Fruit fly (Drosophila melanogaster) whole organism, embryonic: Measurements from ENCODE around the gene Awh.

Experiments
- CG1024 ChIP-seq: fragments of 200-800 bp; sonication (Bioruptor generic); IDR thresholded peaks from 2 replicates; pipeline ENCODE4 v1.3.6; 2022; ENCODE audit warnings: missing biosample characterization, missing genetic modification characterization
- CG10462 ChIP-seq: fragments of 200-800 bp; sonication (Bioruptor generic); optimal IDR thresholded peaks from 2 replicates; lab custom pipeline; 2016; ENCODE audit warnings: missing biosample characterization, missing genetic modification characterization
- CG11085 ChIP-seq: fragments of 200-800 bp; sonication (Bioruptor generic); IDR thresholded peaks from 2 replicates; pipeline ENCODE4 v1.3.6; 2022; ENCODE audit warnings: missing biosample characterization, missing genetic modification characterization
- CG11695 ChIP-seq: fragments of 200-800 bp; sonication (Bioruptor generic); IDR thresholded peaks from 3 replicates; pipeline ENCODE4 v1.3.6; 2022; ENCODE audit warnings: missing biosample characterization, missing genetic modification characterization
- CG12769 ChIP-seq: fragments of 200-800 bp; sonication (Bioruptor generic); optimal IDR thresholded peaks from 2 replicates; lab custom pipeline; 2019; ENCODE audit warnings: missing biosample characterization, mild to moderate bottlenecking, missing genetic modification characterization, moderate library complexity
- CG13624 ChIP-seq: fragments of 200-800 bp; sonication (Bioruptor generic); optimal IDR thresholded peaks from 2 replicates; lab custom pipeline; 2016; ENCODE audit warnings: missing biosample characterization, missing genetic modification characterization
- CG14965 ChIP-seq: fragments of 200-800 bp; sonication (Bioruptor generic); optimal IDR thresholded peaks from 2 replicates; lab custom pipeline; 2016; ENCODE audit warnings: missing biosample characterization, missing genetic modification characterization, borderline replicate concordance
- CG15073 ChIP-seq: fragments of 200-800 bp; sonication (Bioruptor generic); optimal IDR thresholded peaks from 2 replicates; lab custom pipeline; 2016; ENCODE audit warnings: missing biosample characterization, missing genetic modification characterization
- CG15269 ChIP-seq: fragments of 200-800 bp; sonication (Bioruptor generic); optimal IDR thresholded peaks from 2 replicates; lab custom pipeline; 2018; ENCODE audit warnings: missing biosample characterization, mild to moderate bottlenecking, missing genetic modification characterization, moderate library complexity
- CG17186 ChIP-seq: fragments of 200-800 bp; sonication (Bioruptor generic); optimal IDR thresholded peaks from 3 replicates; lab custom pipeline; 2017; ENCODE audit warnings: missing biosample characterization, missing genetic modification reagents, missing genetic modification characterization
- CG17328 ChIP-seq: fragments of 200-800 bp; sonication (Bioruptor generic); IDR thresholded peaks from 2 replicates; pipeline ENCODE4 v1.3.6; 2022; ENCODE audit warnings: missing biosample characterization, missing genetic modification characterization
- CG18764 ChIP-seq: fragments of 200-800 bp; sonication (Bioruptor generic); optimal IDR thresholded peaks from 3 replicates; lab custom pipeline; 2016; ENCODE audit warnings: missing biosample characterization, missing genetic modification characterization
- CG33557 ChIP-seq: fragments of 200-800 bp; sonication (Bioruptor generic); optimal IDR thresholded peaks from 2 replicates; lab custom pipeline; 2019; ENCODE audit warnings: missing biosample characterization, mild to moderate bottlenecking, missing genetic modification characterization, moderate library complexity
- CG34224 ChIP-seq: fragments of 200-800 bp; sonication (Bioruptor generic); IDR thresholded peaks from 3 replicates; pipeline ENCODE4 v1.3.6; 2022; ENCODE audit warnings: missing biosample characterization, missing genetic modification characterization; ENCODE audit not compliant: partially characterized antibody
- CG34376 ChIP-seq: fragments of 200-800 bp; sonication (Bioruptor generic); optimal IDR thresholded peaks from 2 replicates; lab custom pipeline; 2018; ENCODE audit warnings: missing biosample characterization, mild to moderate bottlenecking, missing genetic modification characterization
- CG3726 ChIP-seq: fragments of 200-800 bp; sonication (Bioruptor generic); IDR thresholded peaks from 3 replicates; pipeline ENCODE4, ENCODE4 v1.3.6; 2022; ENCODE audit warnings: missing biosample characterization, missing genetic modification characterization
- CG4730 ChIP-seq: fragments of 200-800 bp; sonication (Bioruptor generic); IDR thresholded peaks from 2 replicates; pipeline ENCODE4 v1.3.6; 2022; ENCODE audit warnings: missing biosample characterization, missing genetic modification characterization
- CG6254 ChIP-seq: fragments of 200-800 bp; sonication (Bioruptor generic); optimal IDR thresholded peaks from 3 replicates; lab custom pipeline; 2017; ENCODE audit warnings: mild to moderate bottlenecking, missing biosample characterization, missing genetic modification reagents, missing genetic modification characterization
- CG6791 ChIP-seq: fragments of 200-800 bp; sonication (Bioruptor generic); IDR thresholded peaks from 3 replicates; pipeline ENCODE4 v1.3.6; 2022; ENCODE audit warnings: missing biosample characterization, missing genetic modification characterization; ENCODE audit not compliant: partially characterized antibody
- CoRest ChIP-seq: fragments of 200-800 bp; sonication (Bioruptor generic); optimal IDR thresholded peaks from 3 replicates; lab custom pipeline; 2018; ENCODE audit warnings: missing biosample characterization, mild to moderate bottlenecking, missing genetic modification characterization, moderate library complexity
- D19A ChIP-seq: fragments of 200-800 bp; optimal IDR thresholded peaks from 3 replicates; lab custom pipeline; 2019; ENCODE audit warnings: missing biosample characterization, mild to moderate bottlenecking, missing genetic modification characterization, moderate library complexity
- Dad ChIP-seq: fragments of 200-800 bp; sonication (Bioruptor generic); optimal IDR thresholded peaks from 3 replicates; lab custom pipeline; 2016; ENCODE audit warnings: missing biosample characterization, missing genetic modification characterization
- Eip74EF ChIP-seq, 2 experiments: fragments of 200-800 bp in 1 of 2; fragments of >200 bp in 1 of 2; sonication (Bioruptor generic) in 1 of 2; optimal IDR thresholded peaks; 2 replicates each; lab custom pipeline; 2017 to 2019; ENCODE audit warnings: missing biosample characterization in 2 of 2, missing genetic modification characterization in 2 of 2, mild to moderate bottlenecking in 1 of 2, moderate library complexity in 1 of 2
- HLH4C ChIP-seq: fragments of 200-800 bp; sonication (Bioruptor generic); IDR thresholded peaks from 3 replicates; pipeline ENCODE4 v1.3.6; 2022; ENCODE audit warnings: missing biosample characterization, missing genetic modification characterization; ENCODE audit not compliant: partially characterized antibody
- Lim3 ChIP-seq: fragments of 200-800 bp; sonication (Bioruptor generic); IDR thresholded peaks from 2 replicates; pipeline ENCODE4 v1.3.6; 2022; ENCODE audit warnings: missing biosample characterization, missing genetic modification characterization
- Nf-YA ChIP-seq: fragments of 200-800 bp; sonication (Bioruptor generic); IDR thresholded peaks from 2 replicates; pipeline ENCODE4 v1.3.6; 2022; ENCODE audit warnings: missing biosample characterization, missing genetic modification characterization
- Nf-YB ChIP-seq: fragments of 200-800 bp; sonication (Bioruptor generic); optimal IDR thresholded peaks from 3 replicates; lab custom pipeline; 2019; ENCODE audit warnings: missing biosample characterization, mild to moderate bottlenecking, missing genetic modification characterization, moderate library complexity
- Sox102F ChIP-seq: fragments of 200-800 bp; sonication (Bioruptor generic); optimal IDR thresholded peaks from 2 replicates; lab custom pipeline; 2018; ENCODE audit warnings: missing biosample characterization, mild to moderate bottlenecking, missing genetic modification characterization, moderate library complexity
- TFAM ChIP-seq: fragments of 200-800 bp; sonication (Bioruptor generic); optimal IDR thresholded peaks from 2 replicates; lab custom pipeline; 2017; ENCODE audit warnings: missing biosample characterization, missing genetic modification characterization, inconsistent platforms
- Trl ChIP-seq, 3 experiments: fragments of >200 bp in 2 of 3; fragments of 200-800 bp in 1 of 3; sonication (Bioruptor generic) in 1 of 3; optimal IDR thresholded peaks; 2 replicates in 1 of 3; 3 replicates in 2 of 3; lab custom pipeline; 2016 to 2017; ENCODE audit warnings: missing biosample characterization in 1 of 3, missing genetic modification characterization in 1 of 3
- YL-1 ChIP-seq: fragments of 200-800 bp; sonication (Bioruptor generic); optimal IDR thresholded peaks from 3 replicates; lab custom pipeline; 2017; ENCODE audit warnings: missing biosample characterization, mild to moderate bottlenecking, missing genetic modification characterization
- aop ChIP-seq: fragments of 200-800 bp; sonication (Bioruptor generic); IDR thresholded peaks from 2 replicates; pipeline ENCODE4 v1.3.6; 2022; ENCODE audit warnings: missing biosample characterization, missing genetic modification characterization
- cg ChIP-seq: fragments of 200-800 bp; sonication (Bioruptor generic); optimal IDR thresholded peaks from 3 replicates; lab custom pipeline; 2019; ENCODE audit warnings: missing biosample characterization, mild to moderate bottlenecking, missing genetic modification characterization, moderate library complexity
- chn ChIP-seq: fragments of 200-800 bp; sonication (Bioruptor generic); optimal IDR thresholded peaks from 2 replicates; lab custom pipeline; 2016; ENCODE audit warnings: missing biosample characterization, missing genetic modification characterization
- da ChIP-seq: fragments of 200-800 bp; sonication (Bioruptor generic); optimal IDR thresholded peaks from 2 replicates; lab custom pipeline; 2016; ENCODE audit warnings: missing biosample characterization, missing genetic modification characterization
- h ChIP-seq: fragments of >200 bp; optimal IDR thresholded peaks from 2 replicates; lab custom pipeline; 2017
- hb ChIP-seq: fragments of 200-800 bp; sonication (Bioruptor generic); IDR thresholded peaks from 3 replicates; pipeline ENCODE4 v1.3.6; 2022; ENCODE audit warnings: missing biosample characterization, missing genetic modification characterization; ENCODE audit not compliant: partially characterized antibody
- jigr1 ChIP-seq: fragments of 200-800 bp; sonication (Bioruptor generic); IDR thresholded peaks from 3 replicates; pipeline ENCODE4 v1.3.6; 2022; ENCODE audit warnings: missing biosample characterization, missing genetic modification characterization
- lab ChIP-seq: fragments of 200-800 bp; sonication (Bioruptor generic); optimal IDR thresholded peaks from 3 replicates; lab custom pipeline; 2017; ENCODE audit warnings: missing biosample characterization, missing genetic modification characterization, mild to moderate bottlenecking, moderate library complexity, missing genetic modification reagents
- lbe ChIP-seq: fragments of 200-800 bp; sonication (Bioruptor generic); optimal IDR thresholded peaks from 2 replicates; lab custom pipeline; 2016; ENCODE audit warnings: missing biosample characterization, mild to moderate bottlenecking, missing genetic modification characterization
- nom ChIP-seq: fragments of 200-800 bp; sonication (Bioruptor generic); optimal IDR thresholded peaks from 2 replicates; lab custom pipeline; 2017; ENCODE audit warnings: missing biosample characterization, missing genetic modification characterization, mild to moderate bottlenecking, moderate library complexity, missing genetic modification reagents
- p53 ChIP-seq: fragments of 200-800 bp; sonication (Bioruptor generic); optimal IDR thresholded peaks from 2 replicates; lab custom pipeline; 2016; ENCODE audit warnings: missing biosample characterization, missing genetic modification characterization
- prd ChIP-seq, 3 experiments: fragments of >200 bp in 2 of 3; fragments of 200-800 bp in 1 of 3; sonication (Bioruptor generic) in 1 of 3; optimal IDR thresholded peaks in 2 of 3; IDR thresholded peaks in 1 of 3; 2 replicates in 2 of 3; 3 replicates in 1 of 3; pipeline versions ENCODE4 v1.3.6 to Lab custom; 2017 to 2022; ENCODE audit warnings: missing biosample characterization in 1 of 3, missing genetic modification characterization in 1 of 3
- repo ChIP-seq: fragments of 200-800 bp; sonication (Bioruptor generic); optimal IDR thresholded peaks from 2 replicates; lab custom pipeline; 2016; ENCODE audit warnings: missing biosample characterization, missing genetic modification characterization
- trem ChIP-seq: fragments of 200-800 bp; optimal IDR thresholded peaks from 3 replicates; lab custom pipeline; 2019; ENCODE audit warnings: missing biosample characterization, mild to moderate bottlenecking, missing genetic modification characterization, moderate library complexity
- tx ChIP-seq: fragments of 200-800 bp; sonication (Bioruptor generic); optimal IDR thresholded peaks from 2 replicates; lab custom pipeline; 2016; ENCODE audit warnings: missing biosample characterization, missing genetic modification characterization
- vvl ChIP-seq: fragments of 200-800 bp; sonication (Bioruptor generic); IDR thresholded peaks from 2 replicates; pipeline ENCODE4 v1.3.6; 2022; ENCODE audit warnings: missing biosample characterization, missing genetic modification characterization
- wdn ChIP-seq: fragments of 200-800 bp; sonication (Bioruptor generic); IDR thresholded peaks from 2 replicates; pipeline ENCODE4 v1.3.6; 2022; ENCODE audit warnings: missing biosample characterization, missing genetic modification characterization
- yki ChIP-seq: fragments of >200 bp; optimal IDR thresholded peaks from 3 replicates; lab custom pipeline; 2018
- zen2 ChIP-seq: fragments of 200-800 bp; sonication (Bioruptor generic); IDR thresholded peaks from 3 replicates; pipeline ENCODE4 v1.3.6; 2022; ENCODE audit warnings: missing biosample characterization, missing genetic modification characterization; ENCODE audit not compliant: partially characterized antibody
- zf30C ChIP-seq: fragments of 200-800 bp; sonication (Bioruptor generic); optimal IDR thresholded peaks from 3 replicates; lab custom pipeline; 2018; ENCODE audit warnings: missing biosample characterization, mild to moderate bottlenecking, missing genetic modification characterization

Awh gene

dm6 chr3L:3809943-3810342 is 36.1 kb upstream of the Awh start, which contains the start of gene CG32262 (continued):
- TF ChIP-seq CG15073 (GFP tag; lab: Kevin White, UChicago) (no peak), CG12769 (peak; percentile 16), YL-1 (GFP tag; lab: Kevin White, UChicago) (no peak), CG18764 (no peak), lab (no peak), CG34224 (GFP tag; lab: Robert Waterston, UW) (peak; percentile 71), HLH4C (GFP tag; lab: Robert Waterston, UW) (peak; percentile 75), vvl (GFP tag; lab: Robert Waterston, UW) (no peak), CoRest (tag; lab: Kevin White, UChicago) (no peak), CG4730 (GFP tag; lab: Robert Waterston, UW) (no peak), da (GFP tag; lab: Kevin White, UChicago) (no peak), jigr1 (GFP tag; lab: Robert Waterston, UW) (no peak), yki (lab: Kevin White, UChicago) (no peak), CG1024 (no peak), CG33557 (GFP tag; lab: Kevin White, UChicago) (no peak), Dad (GFP tag; lab: Kevin White, UChicago) (no peak), D19A (no peak), CG14965 (GFP tag; lab: Kevin White, UChicago) (no peak), trem (tag; lab: Kevin White, UChicago) (no peak), prd (optimal IDR thresholded peaks at IDR 0.05; lab: Kevin White, UChicago) (no peak), prd (GFP tag; IDR thresholded peaks at IDR 0.05; lab: Robert Waterston, UW) (no peak), Nf-YB (no peak), p53 (GFP tag; lab: Kevin White, UChicago) (no peak), lbe (no peak), CG3726 (GFP tag; lab: Robert Waterston, UW) (no peak), CG34376 (GFP tag; lab: Kevin White, UChicago) (peak; percentile 9), repo (GFP tag; lab: Kevin White, UChicago) (no peak), CG11695 (no peak), Sox102F (GFP tag; lab: Kevin White, UChicago) (no peak), CG6254 (GFP tag; lab: Kevin White, UChicago) (no peak), tx (GFP tag; lab: Kevin White, UChicago) (no peak), CG17328 (GFP tag; lab: Robert Waterston, UW) (no peak), Lim3 (GFP tag; lab: Robert Waterston, UW) (no peak), cg (GFP tag; lab: Kevin White, UChicago) (no peak), TFAM (GFP tag; lab: Kevin White, UChicago) (no peak), zf30C (no peak), chn (no peak), CG6791 (GFP tag; lab: Robert Waterston, UW) (peak; percentile 72), nom (no peak), CG10462 (no peak), CG11085 (GFP tag; lab: Robert Waterston, UW) (no peak), CG13624 (no peak), wdn (GFP tag; lab: Robert Waterston, UW) (no peak), zen2 (GFP tag; lab: Robert Waterston, UW) (peak; percentile 44; the same call in 2 of the 3 replicates), Trl (optimal IDR thresholded peaks at IDR 0.05; lab: Kevin White, UChicago) (no peak), Trl (GFP tag; optimal IDR thresholded peaks at IDR 0.05; lab: Kevin White, UChicago) (no peak), CG15269 (tag; lab: Kevin White, UChicago) (no peak), CG17186 (GFP tag; lab: Kevin White, UChicago) (no peak), Eip74EF (GFP tag; optimal IDR thresholded peaks at IDR 0.05; lab: Kevin White, UChicago) (peak in 1 of 2 experiments; percentile 30), hb (GFP tag; lab: Robert Waterston, UW) (peak; percentile 51; the same call in 1 of the 3 replicates), Nf-YA (no peak), aop (GFP tag; lab: Robert Waterston, UW) (no peak), h (no peak)
